Worm (Caenorhabditis elegans) whole organism, L4 larva: ENCODE results near the gene Y17G7B.17.

Experiments
- D1046.2 ChIP-seq: fragments of 200-800 bp; sonication (Bioruptor generic); IDR thresholded peaks from 2 replicates; pipeline ENCODE4 v1.3.6; 2022; ENCODE audit warnings: missing genetic modification characterization, missing compliant biosample characterization
- F10B5.3 ChIP-seq: sonication (generic microtip); optimal IDR thresholded peaks from 2 replicates; lab custom pipeline; 2016; ENCODE audit warnings: mild to moderate bottlenecking, missing genetic modification characterization, missing compliant biosample characterization
- F26F4.8 ChIP-seq: fragments of 200-800 bp; sonication (Bioruptor generic); conservative IDR thresholded peaks from 2 replicates; pipeline ENCODE4 v1.3.6; 2022; ENCODE audit warnings: missing genetic modification characterization, missing compliant biosample characterization
- F44E2.7 ChIP-seq: fragments of 200-800 bp; sonication (Bioruptor generic); IDR thresholded peaks from 2 replicates; pipeline ENCODE4 v2.1.2; 2022; ENCODE audit warnings: missing genetic modification characterization, missing compliant biosample characterization
- Y48G9A.11 ChIP-seq: fragments of 200-800 bp; sonication (Bioruptor generic); IDR thresholded peaks from 2 replicates; pipeline ENCODE4 v1.3.6; 2022; ENCODE audit warnings: missing genetic modification reagents, missing genetic modification characterization, missing compliant biosample characterization
- ZK546.5 ChIP-seq, 2 experiments: sonication (generic microtip); optimal IDR thresholded peaks; 2 replicates each; lab custom pipeline; 2017; ENCODE audit warnings: missing biosample characterization in 2 of 2, missing genetic modification characterization in 2 of 2
- aha-1 ChIP-seq: fragments of 150-350 bp; peaks from one replicate; lab custom pipeline; 2014; ENCODE audit warnings: missing biosample characterization, missing genetic modification characterization
- ceh-20 ChIP-seq: fragments of 200-800 bp; sonication (Bioruptor generic); IDR thresholded peaks from 2 replicates; pipeline ENCODE4 v1.3.6; 2022; ENCODE audit warnings: missing genetic modification reagents, missing genetic modification characterization, missing compliant biosample characterization
- ceh-44 ChIP-seq: fragments of 200-800 bp; sonication (Bioruptor generic); IDR thresholded peaks from 2 replicates; pipeline ENCODE4 v1.3.6; 2022; ENCODE audit warnings: missing genetic modification reagents, missing genetic modification characterization, missing compliant biosample characterization
- ceh-82 ChIP-seq: sonication (generic microtip); optimal IDR thresholded peaks from 2 replicates; lab custom pipeline; 2017; ENCODE audit warnings: missing biosample characterization, missing genetic modification characterization
- daf-12 ChIP-seq: fragments of 150-350 bp; optimal IDR thresholded peaks from 2 replicates; lab custom pipeline; 2014; ENCODE audit warnings: missing biosample characterization, missing genetic modification reagents, missing genetic modification characterization
- dmd-9 ChIP-seq: fragments of 200-800 bp; sonication (Bioruptor generic); IDR thresholded peaks from 2 replicates; pipeline ENCODE4 v1.3.6; 2022; ENCODE audit warnings: missing genetic modification reagents, missing genetic modification characterization, missing compliant biosample characterization
- dve-1 ChIP-seq: sonication (generic microtip); optimal IDR thresholded peaks from 2 replicates; lab custom pipeline; 2017; ENCODE audit warnings: antibody characterized with exemption, mild to moderate bottlenecking, missing genetic modification characterization, missing compliant biosample characterization; ENCODE audit not compliant: insufficient read depth
- egl-27 ChIP-seq: sonication (generic microtip); optimal IDR thresholded peaks from 3 replicates; lab custom pipeline; 2017; ENCODE audit warnings: missing biosample characterization, missing genetic modification reagents, missing genetic modification characterization
- egl-43 ChIP-seq: fragments of 200-800 bp; sonication (Bioruptor generic); IDR thresholded peaks from 2 replicates; pipeline ENCODE4 v1.3.6; 2022; ENCODE audit warnings: missing genetic modification reagents, missing genetic modification characterization, missing compliant biosample characterization
- hif-1 ChIP-seq, 2 experiments: sonication (generic microtip); optimal IDR thresholded peaks; 2 replicates each; lab custom pipeline; 2016 to 2017; ENCODE audit warnings: missing compliant biosample characterization in 2 of 2, missing genetic modification characterization in 2 of 2, missing genetic modification reagents in 2 of 2, missing genotype in 2 of 2, mild to moderate bottlenecking in 1 of 2
- hlh-11 ChIP-seq: fragments of 200-800 bp; sonication (Bioruptor generic); optimal IDR thresholded peaks from 2 replicates; lab custom pipeline; 2018; ENCODE audit warnings: mild to moderate bottlenecking, missing genetic modification characterization, missing compliant biosample characterization
- hlh-30 ChIP-seq: sonication (generic microtip); optimal IDR thresholded peaks from 2 replicates; lab custom pipeline; 2017; ENCODE audit warnings: antibody characterized with exemption, mild to moderate bottlenecking, missing genetic modification characterization, missing compliant biosample characterization; ENCODE audit not compliant: insufficient read depth
- hmg-1.1 ChIP-seq: fragments of 200-800 bp; sonication (Bioruptor generic); IDR thresholded peaks from 2 replicates; pipeline ENCODE4 v1.3.6; 2022; ENCODE audit warnings: missing genetic modification reagents, missing genetic modification characterization, missing compliant biosample characterization
- lsy-2 ChIP-seq, 2 experiments: fragments of 150-350 bp in 1 of 2; sonication (generic microtip) in 1 of 2; optimal IDR thresholded peaks; 2 replicates each; lab custom pipeline; 2014 to 2017; ENCODE audit warnings: missing biosample characterization in 2 of 2, missing genetic modification characterization in 2 of 2
- madf-5 ChIP-seq, 2 experiments: fragments of 200-800 bp; sonication (Bioruptor generic); IDR thresholded peaks; 2 replicates each; pipeline ENCODE4 v1.3.6; 2022; ENCODE audit warnings: missing compliant biosample characterization in 2 of 2, missing genetic modification characterization in 2 of 2
- mdl-1 ChIP-seq, 2 experiments: fragments of 150-350 bp in 1 of 2; sonication (generic microtip) in 1 of 2; optimal IDR thresholded peaks; 2 replicates each; lab custom pipeline; 2014 to 2017; ENCODE audit warnings: missing biosample characterization in 2 of 2, missing genetic modification characterization in 2 of 2
- nhr-10 ChIP-seq: fragments of 150-350 bp; optimal IDR thresholded peaks from 2 replicates; lab custom pipeline; 2014; ENCODE audit warnings: missing biosample characterization, missing genetic modification characterization
- nhr-111 ChIP-seq: fragments of 200-800 bp; sonication (Bioruptor generic); optimal IDR thresholded peaks from 2 replicates; lab custom pipeline; 2018; ENCODE audit warnings: mild to moderate bottlenecking, missing genetic modification characterization, missing compliant biosample characterization
- nhr-25 ChIP-seq: sonication (generic microtip); optimal IDR thresholded peaks from 2 replicates; lab custom pipeline; 2017; ENCODE audit warnings: missing genetic modification characterization, mild to moderate bottlenecking, missing compliant biosample characterization, antibody characterized with exemption, moderate library complexity, borderline replicate concordance; ENCODE audit not compliant: insufficient read depth
- nhr-48 ChIP-seq: sonication (generic microtip); optimal IDR thresholded peaks from 2 replicates; lab custom pipeline; 2016; ENCODE audit warnings: mild to moderate bottlenecking, missing genetic modification characterization, missing compliant biosample characterization
- nhr-77 ChIP-seq: fragments of 150-350 bp; optimal IDR thresholded peaks from 2 replicates; lab custom pipeline; 2014; ENCODE audit warnings: missing biosample characterization, missing genetic modification characterization
- sdz-12 ChIP-seq: fragments of 200-800 bp; sonication (Bioruptor generic); optimal IDR thresholded peaks from 2 replicates; lab custom pipeline; 2018; ENCODE audit warnings: mild to moderate bottlenecking, missing genetic modification characterization, missing compliant biosample characterization
- set-16 ChIP-seq: fragments of 200-800 bp; sonication (Bioruptor generic); IDR thresholded peaks from 2 replicates; pipeline ENCODE4 v1.3.6; 2022; ENCODE audit warnings: missing genetic modification reagents, missing genetic modification characterization, missing compliant biosample characterization
- tra-1 ChIP-seq: fragments of 200-800 bp; sonication (Bioruptor generic); IDR thresholded peaks from 2 replicates; pipeline ENCODE4 v1.3.6; 2022; ENCODE audit warnings: missing genetic modification reagents, missing genetic modification characterization, missing compliant biosample characterization
- unc-62 ChIP-seq, 3 experiments: fragments of 150-350 bp in 1 of 3; sonication (generic microtip); optimal IDR thresholded peaks in 2 of 3; peaks in 1 of 3; 1 replicate in 1 of 3; 2 replicates in 2 of 3; lab custom pipeline; 2014 to 2017; ENCODE audit warnings: missing biosample characterization in 3 of 3, missing genetic modification characterization in 3 of 3, missing genetic modification reagents in 3 of 3, missing genotype in 1 of 3
- zfp-3 ChIP-seq: fragments of 200-800 bp; sonication (Bioruptor generic); conservative IDR thresholded peaks from 2 replicates; pipeline ENCODE4 v1.3.6; 2022; ENCODE audit warnings: missing genetic modification reagents, missing genetic modification characterization, missing compliant biosample characterization
- ztf-7 ChIP-seq: fragments of 150-350 bp; optimal IDR thresholded peaks from 2 replicates; lab custom pipeline; 2014; ENCODE audit warnings: missing biosample characterization, missing genetic modification characterization

Y17G7B.17 gene

ce11 chrII:12055408-12056140 is 44.2 kb downstream of the Y17G7B.17 start:
- TF ChIP-seq F26F4.8 (GFP tag; lab: Robert Waterston, UW) (no peak), ceh-82 (tag; lab: Kevin White, UChicago) (no peak), daf-12 (tag; lab: Kevin White, UChicago) (no peak), dmd-9 (GFP tag; lab: Robert Waterston, UW) (no peak), nhr-77 (tag; lab: Kevin White, UChicago) (no peak), ZK546.5 (tag; optimal IDR thresholded peaks at IDR 0.05; lab: Kevin White, UChicago) (no peak), hlh-30 (tag; lab: Kevin White, UChicago) (no peak), nhr-10 (tag; lab: Kevin White, UChicago) (no peak), set-16 (GFP tag; lab: Robert Waterston, UW) (peak; percentile 68; the same call in 1 of the 2 replicates), ceh-20 (GFP tag; lab: Robert Waterston, UW) (no peak), zfp-3 (GFP tag; lab: Robert Waterston, UW) (peak; percentile 6; the same call in 1 of the 2 replicates), sdz-12 (GFP tag; lab: Kevin White, UChicago) (no peak), Y48G9A.11 (no peak), ztf-7 (tag; lab: Kevin White, UChicago) (no peak), unc-62 (GFP tag; optimal IDR thresholded peaks at IDR 0.05 in 1 of 2; lab: Kevin White, UChicago) (peak in 1 of 2 experiments; percentile 36), unc-62 (tag; optimal IDR thresholded peaks at IDR 0.05; lab: Kevin White, UChicago) (no peak), nhr-111 (GFP tag; lab: Kevin White, UChicago) (no peak), ceh-44 (GFP tag; lab: Robert Waterston, UW) (no peak), egl-27 (tag; lab: Kevin White, UChicago) (no peak)

- TF ChIP-seq hlh-11 (tag; lab: Kevin White, UChicago): peak; percentile 19
- no peak for TF ChIP-seq F44E2.7 (GFP tag; lab: Robert Waterston, UW)
- no peak for TF ChIP-seq nhr-48 (tag; lab: Kevin White, UChicago)
- peak; percentile 66 for TF ChIP-seq aha-1 (tag; lab: Kevin White, UChicago)
- peak in 1 of 2 experiments; percentile 34 for TF ChIP-seq mdl-1 (tag; optimal IDR thresholded peaks at IDR 0.05; lab: Kevin White, UChicago)
- peak; percentile 15 for TF ChIP-seq dve-1
- peak in 1 of 2 experiments; percentile 10 for TF ChIP-seq hif-1 (tag; optimal IDR thresholded peaks at IDR 0.05; lab: Kevin White, UChicago)
- TF ChIP-seq D1046.2 (GFP tag; lab: Robert Waterston, UW): 0 out of 2 replicates have a peak, but pooled peaks have one; percentile 6
- TF ChIP-seq nhr-25 (tag; lab: Kevin White, UChicago): peak; percentile 19
- TF ChIP-seq tra-1 (GFP tag; lab: Robert Waterston, UW): no peak
These were observed 45.2 kb downstream of the Y17G7B.17 start for ce11 chrII:12054558-12054957.

- TF ChIP-seq lsy-2 (tag; optimal IDR thresholded peaks at IDR 0.05; lab: Kevin White, UChicago) (peak in 1 of 2 experiments; percentile 1), hmg-1.1 (GFP tag; lab: Robert Waterston, UW) (0 out of 2 replicates have a peak, but pooled peaks have one; percentile 15), aha-1 (tag; lab: Kevin White, UChicago) (peak; percentile 27), madf-5 (GFP tag; IDR thresholded peaks at IDR 0.05; lab: Robert Waterston, UW) (0 out of 4 replicates have a peak, but pooled peaks of 1 of the 2 experiments have one; percentile 28), F10B5.3 (tag; lab: Kevin White, UChicago) (no peak), egl-43 (GFP tag; lab: Robert Waterston, UW) (no peak)
- TF ChIP-seq, all 104 proteins: peak for 4
These were observed 45.6 kb downstream of the Y17G7B.17 start for ce11 chrII:12054150-12054549.
